Worm (Caenorhabditis elegans) whole organism, late embryonic: ENCODE data around the gene fip-5.

ENCODE experiments used
- T23F11.4 ChIP-seq: fragments of 200-800 bp; sonication (Bioruptor generic); optimal IDR thresholded peaks from 2 replicates; lab custom pipeline; 2018; ENCODE audit warnings: mild to moderate bottlenecking, missing genetic modification characterization, missing compliant biosample characterization
- lim-6 ChIP-seq: sonication (generic microtip); optimal IDR thresholded peaks from 2 replicates; lab custom pipeline; 2016; ENCODE audit warnings: missing genetic modification characterization, missing compliant biosample characterization
- nhr-232 ChIP-seq: sonication (generic microtip); optimal IDR thresholded peaks from 2 replicates; lab custom pipeline; 2016; ENCODE audit warnings: missing genetic modification characterization, missing compliant biosample characterization
- odd-2 ChIP-seq: sonication (generic microtip); optimal IDR thresholded peaks from 2 replicates; lab custom pipeline; 2017; ENCODE audit warnings: antibody characterized with exemption, mild to moderate bottlenecking, missing genetic modification characterization, missing compliant biosample characterization
- syd-9 ChIP-seq: sonication (generic microtip); optimal IDR thresholded peaks from 2 replicates; lab custom pipeline; 2016; ENCODE audit warnings: mild to moderate bottlenecking, missing genetic modification characterization, moderate library complexity, missing compliant biosample characterization
- unc-42 ChIP-seq: sonication (generic microtip); optimal IDR thresholded peaks from 2 replicates; lab custom pipeline; 2016; ENCODE audit warnings: missing genotype, missing genetic modification characterization, missing compliant biosample characterization
- ztf-16 ChIP-seq: sonication (generic microtip); optimal IDR thresholded peaks from 2 replicates; lab custom pipeline; 2017; ENCODE audit warnings: missing genetic modification characterization, missing compliant biosample characterization

- TF ChIP-seq odd-2 (no peak), lim-6 (tag; lab: Kevin White, UChicago) (no peak), unc-42 (no peak), nhr-232 (tag; lab: Kevin White, UChicago) (no peak), syd-9 (no peak), ztf-16 (no peak), T23F11.4 (GFP tag; lab: Kevin White, UChicago) (no peak)
Observed at ce11 chrX:10319653-10320052, 17.1 kb downstream of the fip-5 start.
